Fruit fly (Drosophila melanogaster) whole organism, prepupa: Measurements from ENCODE around the gene CG15020.

Experiments used
- CG10631 ChIP-seq: fragments of 200-800 bp; sonication (Bioruptor generic); optimal IDR thresholded peaks from 2 replicates; lab custom pipeline; 2016; ENCODE audit warnings: missing biosample characterization, missing genetic modification characterization
- CG11294 ChIP-seq: fragments of 200-800 bp; sonication (Bioruptor generic); IDR thresholded peaks from 2 replicates; pipeline ENCODE4 v1.3.6; 2022; ENCODE audit warnings: missing biosample characterization, missing genetic modification characterization
- CG11762 ChIP-seq: fragments of 200-800 bp; sonication (Bioruptor generic); optimal IDR thresholded peaks from 3 replicates; lab custom pipeline; 2016; ENCODE audit warnings: missing biosample characterization, missing genetic modification characterization; ENCODE audit not compliant: insufficient read depth
- CG15336 ChIP-seq: fragments of 200-800 bp; sonication (Bioruptor generic); IDR thresholded peaks from 2 replicates; pipeline ENCODE4 v1.3.6; 2022; ENCODE audit warnings: missing biosample characterization, missing genetic modification characterization
- CG16779 ChIP-seq: fragments of 200-800 bp; sonication (Bioruptor generic); optimal IDR thresholded peaks from 3 replicates; lab custom pipeline; 2017; ENCODE audit warnings: missing biosample characterization, mild to moderate bottlenecking, missing genetic modification characterization
- CG3032 ChIP-seq: fragments of 200-800 bp; optimal IDR thresholded peaks from 2 replicates; lab custom pipeline; 2019; ENCODE audit warnings: missing biosample characterization, mild to moderate bottlenecking, missing genetic modification characterization, moderate library complexity
- CG32006 ChIP-seq: fragments of 200-800 bp; sonication (Bioruptor generic); optimal IDR thresholded peaks from 3 replicates; lab custom pipeline; 2017; ENCODE audit warnings: missing biosample characterization, mild to moderate bottlenecking, missing genetic modification characterization
- CG34406 ChIP-seq: fragments of 200-800 bp; sonication (Bioruptor generic); optimal IDR thresholded peaks from 3 replicates; lab custom pipeline; 2016; ENCODE audit warnings: missing biosample characterization, missing genetic modification characterization
- CG3919 ChIP-seq: fragments of 200-800 bp; sonication (Bioruptor generic); optimal IDR thresholded peaks from 3 replicates; lab custom pipeline; 2016; ENCODE audit warnings: missing biosample characterization, missing genetic modification characterization
- CG4318 ChIP-seq: fragments of 200-800 bp; sonication (Bioruptor generic); optimal IDR thresholded peaks from 3 replicates; lab custom pipeline; 2017; ENCODE audit warnings: missing biosample characterization, mild to moderate bottlenecking, missing genetic modification characterization
- CG6792 ChIP-seq: fragments of 200-800 bp; sonication (Bioruptor generic); optimal IDR thresholded peaks from 3 replicates; lab custom pipeline; 2016; ENCODE audit warnings: missing biosample characterization, missing genetic modification characterization
- CG7368 ChIP-seq: fragments of 200-800 bp; sonication (Bioruptor generic); optimal IDR thresholded peaks from 3 replicates; lab custom pipeline; 2016; ENCODE audit warnings: missing biosample characterization, missing genetic modification characterization
- Eip78C ChIP-seq: fragments of 200-800 bp; sonication (Bioruptor generic); peaks from one replicate; lab custom pipeline; 2016; ENCODE audit warnings: missing biosample characterization, missing genetic modification characterization
- Eip93F ChIP-seq: fragments of 200-800 bp; sonication (Bioruptor generic); optimal IDR thresholded peaks from 2 replicates; lab custom pipeline; 2016; ENCODE audit warnings: missing biosample characterization, mild to moderate bottlenecking, missing genetic modification characterization
- Ets96B ChIP-seq: fragments of 200-800 bp; optimal IDR thresholded peaks from 2 replicates; lab custom pipeline; 2019; ENCODE audit warnings: missing biosample characterization, mild to moderate bottlenecking, missing genetic modification characterization, moderate library complexity
- Gug ChIP-seq: fragments of 200-800 bp; sonication (Bioruptor generic); IDR thresholded peaks from 2 replicates; pipeline ENCODE4 v1.3.6; 2022; ENCODE audit warnings: missing biosample characterization, missing genetic modification characterization
- Hr39 ChIP-seq: fragments of 200-800 bp; sonication (Bioruptor generic); optimal IDR thresholded peaks from 2 replicates; lab custom pipeline; 2016; ENCODE audit warnings: missing biosample characterization, missing genetic modification characterization
- Hr4 ChIP-seq: fragments of 200-800 bp; sonication (Bioruptor generic); optimal IDR thresholded peaks from 3 replicates; lab custom pipeline; 2016; ENCODE audit warnings: missing biosample characterization, missing genetic modification characterization
- Smox ChIP-seq: fragments of 200-800 bp; sonication (Bioruptor generic); optimal IDR thresholded peaks from 3 replicates; lab custom pipeline; 2016; ENCODE audit warnings: missing biosample characterization, missing genetic modification characterization
- achi ChIP-seq: fragments of 200-800 bp; sonication (Bioruptor generic); optimal IDR thresholded peaks from 3 replicates; lab custom pipeline; 2016; ENCODE audit warnings: missing biosample characterization, missing genetic modification characterization
- cyc ChIP-seq: fragments of 200-800 bp; sonication (Bioruptor generic); optimal IDR thresholded peaks from 3 replicates; lab custom pipeline; 2016; ENCODE audit warnings: missing biosample characterization, missing genetic modification characterization
- esn ChIP-seq: fragments of 200-800 bp; sonication (Bioruptor generic); optimal IDR thresholded peaks from 2 replicates; lab custom pipeline; 2016; ENCODE audit warnings: missing biosample characterization, mild to moderate bottlenecking, missing genetic modification characterization, moderate library complexity
- fd59A ChIP-seq: fragments of 200-800 bp; sonication (Bioruptor generic); optimal IDR thresholded peaks from 2 replicates; lab custom pipeline; 2017; ENCODE audit warnings: missing biosample characterization, mild to moderate bottlenecking, missing genetic modification characterization, missing genetic modification reagents
- lz ChIP-seq: fragments of 200-800 bp; sonication (Bioruptor generic); optimal IDR thresholded peaks from 3 replicates; lab custom pipeline; 2016; ENCODE audit warnings: missing biosample characterization, missing genetic modification characterization
- net ChIP-seq: fragments of 200-800 bp; sonication (Bioruptor generic); optimal IDR thresholded peaks from 3 replicates; lab custom pipeline; 2016; ENCODE audit warnings: missing biosample characterization, missing genetic modification characterization
- spab ChIP-seq: fragments of 200-800 bp; sonication (Bioruptor generic); optimal IDR thresholded peaks from 2 replicates; lab custom pipeline; 2017; ENCODE audit warnings: missing biosample characterization, mild to moderate bottlenecking, missing genetic modification characterization, missing genetic modification reagents
- ss ChIP-seq, 2 experiments: fragments of 200-800 bp; sonication (Bioruptor generic); optimal IDR thresholded peaks; 2 replicates in 1 of 2; 3 replicates in 1 of 2; lab custom pipeline; 2017 to 2018; ENCODE audit warnings: mild to moderate bottlenecking in 2 of 2, missing biosample characterization in 2 of 2, missing genetic modification characterization in 2 of 2, moderate library complexity in 1 of 2
- svp ChIP-seq: fragments of 200-800 bp; sonication (Bioruptor generic); peaks from one replicate; lab custom pipeline; 2016; ENCODE audit warnings: missing biosample characterization, missing genetic modification characterization
- topi ChIP-seq: fragments of 200-800 bp; sonication (Bioruptor generic); optimal IDR thresholded peaks from 3 replicates; lab custom pipeline; 2016; ENCODE audit warnings: missing biosample characterization, missing genetic modification characterization
- vri ChIP-seq: fragments of 200-800 bp; sonication (Bioruptor generic); optimal IDR thresholded peaks from 3 replicates; lab custom pipeline; 2016; ENCODE audit warnings: missing biosample characterization, mild to moderate bottlenecking, missing genetic modification characterization

Gene CG15020

DNA sequence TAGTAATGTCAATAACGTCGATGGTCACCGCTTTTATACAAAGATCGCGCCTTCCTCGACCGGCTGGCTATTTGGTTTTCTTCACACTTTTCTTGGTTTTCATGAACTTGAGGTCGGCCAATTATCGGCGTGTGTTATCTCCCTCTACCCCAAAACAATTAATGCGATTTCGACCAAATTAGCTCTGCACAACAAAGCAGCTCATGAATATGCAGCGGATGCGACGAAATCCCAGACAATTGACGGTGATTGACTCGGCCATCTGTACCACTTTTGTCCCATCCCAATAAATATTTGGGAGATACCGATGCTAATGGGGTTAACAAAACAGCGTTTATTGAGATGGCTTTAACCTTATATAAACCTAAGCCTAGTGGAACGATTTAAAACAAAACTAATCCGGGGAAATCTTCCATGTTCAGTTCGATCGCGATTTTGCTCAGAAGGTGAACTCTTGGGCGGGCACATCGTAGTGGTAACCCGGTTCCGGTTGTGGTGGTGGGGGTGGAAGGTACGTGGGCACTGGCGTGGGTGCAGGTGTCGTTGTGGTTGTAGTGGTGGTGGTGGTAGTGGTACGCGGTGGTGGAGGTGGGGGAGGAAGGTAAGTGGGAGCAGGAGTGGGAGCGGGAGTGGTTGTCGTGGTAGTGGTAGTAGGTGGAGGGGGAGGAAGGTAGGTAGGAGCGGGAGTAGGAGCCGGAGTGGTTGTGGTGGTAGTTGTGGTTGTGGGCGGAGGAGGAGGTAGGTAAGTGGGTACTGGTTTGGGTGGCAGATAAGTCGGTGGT is 39.0 kb downstream of the CG15020 start, which contains the start of gene CG15022:
CG15022 (minus strand) TSS at position 11 of the 782 bp plus-strand sequence.
- no peak for TF ChIP-seq fd59A (GFP tag; lab: Kevin White, UChicago)
- no peak for TF ChIP-seq cyc
- TF ChIP-seq CG34406 (GFP tag; lab: Kevin White, UChicago), result no peak
- no peak for TF ChIP-seq Hr4 (GFP tag; lab: Kevin White, UChicago)
- no peak for TF ChIP-seq vri (GFP tag; lab: Kevin White, UChicago)
- TF ChIP-seq CG6792 (GFP tag; lab: Kevin White, UChicago), result no peak
- TF ChIP-seq net (GFP tag; lab: Kevin White, UChicago), result no peak
- TF ChIP-seq ss (GFP tag; optimal IDR thresholded peaks at IDR 0.05; lab: Kevin White, UChicago), result no peak
- no peak for TF ChIP-seq achi (GFP tag; lab: Kevin White, UChicago)
- TF ChIP-seq CG10631, result no peak
- TF ChIP-seq CG16779 (tag; lab: Kevin White, UChicago), result no peak
- TF ChIP-seq esn (GFP tag; lab: Kevin White, UChicago), result no peak
- no peak for TF ChIP-seq Eip93F (GFP tag; lab: Kevin White, UChicago)
- no peak for TF ChIP-seq CG15336
- TF ChIP-seq spab, result no peak

DNA sequence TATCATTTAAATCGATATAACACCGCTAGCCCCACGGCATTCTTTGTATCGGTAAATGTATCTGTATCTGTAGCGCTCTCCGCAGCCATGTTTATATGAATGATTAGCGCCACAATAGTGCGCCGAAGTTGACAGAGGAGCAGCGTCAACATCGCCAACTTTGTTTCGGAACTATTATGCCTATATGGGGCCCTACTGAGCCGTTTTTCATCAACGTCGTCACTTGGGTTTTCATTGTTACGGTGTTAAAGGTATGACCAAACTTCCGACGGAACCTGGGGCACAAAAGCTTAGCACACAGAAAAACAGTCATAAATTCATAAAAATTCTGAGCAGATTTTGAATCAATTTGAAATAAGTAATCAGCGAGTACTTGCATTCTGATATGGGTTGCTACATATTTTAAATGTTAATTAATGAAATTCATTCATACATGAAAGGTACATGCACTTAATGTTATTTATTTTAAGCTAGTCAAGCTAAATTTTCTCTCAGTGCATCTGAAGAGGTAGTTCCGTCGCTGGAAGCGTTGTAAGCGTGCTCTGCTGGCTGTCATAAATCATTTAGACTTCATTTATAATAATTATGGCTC is 40.1 kb downstream of the CG15020 start, which contains the start of gene CG15023:
CG15023 (minus strand) TSS at position 51 of the 592 bp plus-strand sequence.
- TF ChIP-seq Eip78C (GFP tag; lab: Kevin White, UChicago) (peak; percentile 61), CG7368 (no peak)

DNA sequence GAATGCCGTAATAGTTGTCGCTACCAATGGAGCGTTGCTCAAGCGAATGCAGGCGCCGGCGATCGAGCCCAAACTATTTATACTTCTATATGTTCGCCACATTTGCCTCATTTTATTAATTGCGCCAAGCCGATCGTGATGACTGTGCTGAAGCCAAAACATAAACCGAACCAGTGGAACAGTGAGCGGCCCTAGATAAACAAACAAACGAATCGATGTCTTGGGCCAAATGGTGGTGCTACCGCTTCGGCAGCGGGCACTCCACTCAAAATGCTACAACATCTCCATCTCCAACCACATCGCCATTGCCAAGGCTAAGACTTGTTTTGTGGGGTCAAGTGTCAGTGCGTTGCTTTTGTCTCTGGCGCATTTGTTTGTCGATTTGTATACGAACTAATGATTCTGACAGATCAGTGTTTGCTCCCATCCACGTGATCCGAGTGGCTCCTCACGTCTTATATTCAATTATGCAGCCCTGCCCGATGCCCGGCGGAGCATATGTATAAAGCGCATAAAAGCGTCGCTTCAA is 42.4 kb downstream of the CG15020 start, which contains the start of gene CG15024:
CG15024 (minus strand) TSS at position 51 of the 529 bp plus-strand sequence.
- TF ChIP-seq Hr39 (no peak), topi (GFP tag; lab: Kevin White, UChicago) (no peak), Ets96B (no peak), CG10631 (no peak)

DNA sequence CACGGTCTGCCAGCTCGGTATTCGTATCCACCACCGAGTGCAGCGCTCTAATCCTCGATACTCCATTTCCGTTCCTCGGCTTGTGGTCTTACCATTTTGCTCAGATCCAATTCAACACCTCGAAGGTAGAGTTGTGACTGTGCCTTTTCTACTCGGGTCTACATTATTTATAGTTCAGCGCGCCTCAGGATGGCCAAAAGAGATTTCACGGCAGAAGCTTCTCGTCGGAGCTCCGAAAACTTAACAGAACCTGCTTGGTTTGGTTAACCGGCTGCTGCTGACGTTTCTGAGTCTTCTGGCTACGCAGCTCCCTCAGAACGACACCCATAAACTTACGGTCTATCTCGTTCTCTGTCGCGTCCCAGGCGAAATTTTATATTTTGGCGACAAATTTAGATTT is 45.1 kb downstream of the CG15020 start, which contains the start of gene CG32241:
CG32241 (minus strand) TSS at position 101 of the 400 bp plus-strand sequence.
- TF ChIP-seq fd59A (GFP tag; lab: Kevin White, UChicago) (no peak), CG11762 (no peak), lz (no peak), svp (GFP tag; lab: Kevin White, UChicago) (no peak), Gug (no peak), CG3032 (tag; lab: Kevin White, UChicago) (no peak), CG4318 (no peak), achi (GFP tag; lab: Kevin White, UChicago) (no peak), CG11294 (no peak), Smox (GFP tag; lab: Kevin White, UChicago) (no peak), CG15336 (no peak), CG32006 (GFP tag; lab: Kevin White, UChicago) (no peak)

DNA sequence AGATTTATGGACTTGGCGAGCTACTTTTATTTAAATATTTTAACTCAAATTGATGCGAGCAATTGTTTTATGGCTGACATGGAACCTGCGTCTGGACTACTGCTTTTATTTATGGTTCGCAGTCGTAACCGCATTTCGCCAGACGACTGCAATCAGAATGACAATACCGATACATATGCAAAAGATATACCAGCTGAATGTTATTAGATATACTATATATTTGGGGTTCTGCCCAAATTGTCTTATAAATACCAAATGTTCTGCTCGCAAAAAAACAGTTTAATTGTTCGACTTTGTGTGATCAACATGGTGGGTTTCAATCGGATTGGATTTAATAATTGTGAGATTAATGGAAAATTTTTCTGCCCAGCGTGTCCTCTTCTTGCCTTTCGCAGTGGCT is 48.2 kb downstream of the CG15020 start, which contains the start of gene CG32249:
CG32249 (plus strand) TSS at position 301 of the 400 bp plus-strand sequence.
- TF ChIP-seq CG11294, result no peak
- no peak for TF ChIP-seq vri (GFP tag; lab: Kevin White, UChicago)
- TF ChIP-seq svp (GFP tag; lab: Kevin White, UChicago), result no peak
- TF ChIP-seq CG3919, result no peak
- TF ChIP-seq CG32006 (GFP tag; lab: Kevin White, UChicago), result no peak
- TF ChIP-seq, all 60 proteins: peak for 0
